Worm (Caenorhabditis elegans): ENCODE measurements around the gene ZC196.9.

DNA sequence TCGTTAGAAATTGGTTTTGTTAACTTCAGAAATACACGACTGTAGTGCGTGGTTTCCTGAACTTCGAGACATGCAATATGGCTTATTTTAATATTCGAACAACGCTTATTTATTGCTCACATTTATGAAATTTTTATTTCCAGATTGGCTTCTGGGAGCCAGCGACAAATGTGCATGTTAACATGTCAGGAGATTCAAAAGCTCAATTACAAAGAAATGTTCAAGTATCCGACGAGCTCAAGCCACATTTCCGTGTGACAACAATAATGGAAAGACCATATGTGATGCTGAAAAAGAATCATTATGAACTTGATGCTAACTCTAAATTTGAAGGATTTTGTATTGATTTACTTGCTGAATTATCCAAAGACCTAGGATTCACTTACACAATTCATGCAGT, 8.6 kb downstream of the ZC196.9 start:
- no peak for TF ChIP-seq flt-1 (GFP tag; IDR thresholded peaks at IDR 0.05)
- no peak for TF ChIP-seq ama-1 (optimal IDR thresholded peaks at IDR 0.05)
- no peak for TF ChIP-seq sea-1 (GFP tag; conservative IDR thresholded peaks at IDR 0.05)
- no peak for TF ChIP-seq F13C5.2 (tag; optimal IDR thresholded peaks at IDR 0.05)
- TF ChIP-seq tbx-37 (GFP tag; conservative IDR thresholded peaks at IDR 0.05), result no peak

All from whole organism, early embryonic.